Worm (Caenorhabditis elegans): ENCODE measurements around the gene F11E6.10.

DNA sequence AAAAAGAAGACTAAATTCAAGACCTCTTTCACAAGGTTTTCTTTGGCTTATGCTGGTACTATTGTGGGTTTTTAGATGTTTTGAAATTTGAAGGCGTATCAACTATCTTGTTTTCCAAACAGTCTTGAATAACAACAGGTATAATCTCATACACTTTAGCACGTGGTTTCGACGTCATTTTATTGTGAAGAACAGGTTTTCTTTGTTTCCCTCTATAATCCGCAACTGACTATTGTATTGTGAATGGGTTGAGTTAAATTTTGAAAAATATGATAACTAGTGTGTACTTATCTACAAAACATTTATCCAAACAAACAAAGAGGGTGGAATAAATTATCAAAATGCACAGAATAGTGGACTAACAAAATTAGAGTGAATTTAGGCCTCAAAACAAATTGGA is 21.7 kb downstream of the F11E6.10 start:
- TF ChIP-seq dao-5 (tag; optimal IDR thresholded peaks at IDR 0.05) (no peak), him-1 (tag; optimal IDR thresholded peaks at IDR 0.05) (no peak)

Measured in whole organism, L4/young adult.